Worm (Caenorhabditis elegans): ENCODE measurements around the gene gpa-13.

- TF ChIP-seq ztf-29 (GFP tag; IDR thresholded peaks at IDR 0.05): no peak
- TF ChIP-seq med-1 (GFP tag; optimal IDR thresholded peaks at IDR 0.05; ENCODE audit: insufficient read depth): no peak
- no peak for TF ChIP-seq flt-1 (GFP tag; IDR thresholded peaks at IDR 0.05)
- no peak for TF ChIP-seq T22C8.4 (GFP tag; IDR thresholded peaks at IDR 0.05)
- no peak for TF ChIP-seq ztf-23 (GFP tag; IDR thresholded peaks at IDR 0.05)
- no peak for TF ChIP-seq cog-1 (tag; optimal IDR thresholded peaks at IDR 0.05)
- no peak for TF ChIP-seq ref-1 (GFP tag; conservative IDR thresholded peaks at IDR 0.05)
These were observed 6.9 kb downstream of the gpa-13 start, which contains the start of gene C15C8.5 for ce11 chrV:12747856-12748255.

All from whole organism, midembryonic.